Worm (Caenorhabditis elegans) whole organism, L4 larva: Measurements from ENCODE around the gene Y37D8A.16.

Experiments used
- F26F4.8 ChIP-seq: fragments of 200-800 bp; sonication (Bioruptor generic); conservative IDR thresholded peaks from 2 replicates; pipeline ENCODE4 v1.3.6; 2022; ENCODE audit warnings: missing genetic modification characterization, missing compliant biosample characterization
- ces-1 ChIP-seq: fragments of 150-350 bp; sonication (generic microtip); optimal IDR thresholded peaks from 4 replicates; lab custom pipeline; 2014; ENCODE audit warnings: missing biosample characterization, missing genetic modification reagents, missing genetic modification characterization
- daf-19 ChIP-seq: fragments of 200-800 bp; sonication (Bioruptor generic); conservative IDR thresholded peaks from 2 replicates; pipeline ENCODE4 v1.3.6; 2022; ENCODE audit warnings: missing genetic modification characterization, missing compliant biosample characterization
- nhr-10 ChIP-seq: fragments of 150-350 bp; optimal IDR thresholded peaks from 2 replicates; lab custom pipeline; 2014; ENCODE audit warnings: missing biosample characterization, missing genetic modification characterization
- pqm-1 ChIP-seq: sonication (generic microtip); optimal IDR thresholded peaks from 2 replicates; lab custom pipeline; 2017; ENCODE audit warnings: missing biosample characterization, missing genetic modification characterization

DNA sequence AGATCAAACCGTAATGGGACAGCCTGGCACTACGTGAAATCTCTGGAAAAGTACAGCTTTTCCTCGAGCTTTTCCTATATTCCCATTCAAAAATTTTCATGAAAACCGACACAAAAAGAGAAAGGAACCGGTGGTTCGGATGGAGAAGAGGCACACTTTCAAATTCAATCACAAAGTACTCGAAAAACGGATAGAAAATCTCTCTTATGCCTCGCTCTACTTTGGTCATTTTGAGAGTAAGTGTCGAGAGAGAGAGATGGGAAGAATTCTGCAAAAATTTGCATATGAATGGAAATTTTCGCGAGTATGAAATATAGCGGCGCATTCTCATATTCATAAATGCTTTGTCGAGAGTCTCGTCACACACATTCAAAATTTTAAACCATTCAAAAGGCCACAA lies 25.7 kb downstream of the Y37D8A.16 start:
- no peak for TF ChIP-seq nhr-10
- no peak for TF ChIP-seq ces-1 (GFP tag; lab: Kevin White, UChicago)
- TF ChIP-seq F26F4.8 (GFP tag; lab: Robert Waterston, UW): no peak
- TF ChIP-seq daf-19: no peak
- TF ChIP-seq pqm-1: no peak
